Fruit fly (Drosophila melanogaster): ENCODE results near the gene CG6999.

Gene CG6999

dm6 chrX:9122492-9122891 lies 34.3 kb downstream of the CG6999 start:
- TF ChIP-seq noc (tag; optimal IDR thresholded peaks at IDR 0.05), result no peak

- TF ChIP-seq noc (tag; optimal IDR thresholded peaks at IDR 0.05), result no peak
These were observed 39.3 kb downstream of the CG6999 start for dm6 chrX:9127264-9128011.

- TF ChIP-seq noc (tag; optimal IDR thresholded peaks at IDR 0.05), result no peak
These were observed 39.8 kb downstream of the CG6999 start for dm6 chrX:9128012-9128280.

- no peak for TF ChIP-seq noc (tag; optimal IDR thresholded peaks at IDR 0.05)
These were observed 41.3 kb downstream of the CG6999 start for dm6 chrX:9129436-9129835.

- no peak for TF ChIP-seq noc (tag; optimal IDR thresholded peaks at IDR 0.05)
These were observed 42.1 kb downstream of the CG6999 start for dm6 chrX:9130243-9130642.

- no peak for TF ChIP-seq noc (tag; optimal IDR thresholded peaks at IDR 0.05)
These were observed 43.4 kb downstream of the CG6999 start for dm6 chrX:9131523-9131922.

dm6 chrX:9132589-9133237 lies 44.5 kb downstream of the CG6999 start:
- TF ChIP-seq noc (tag; optimal IDR thresholded peaks at IDR 0.05), result no peak

dm6 chrX:9133577-9134240 lies 45.5 kb downstream of the CG6999 start:
- no peak for TF ChIP-seq noc (tag; optimal IDR thresholded peaks at IDR 0.05)

- TF ChIP-seq noc (tag; optimal IDR thresholded peaks at IDR 0.05), result no peak
These were observed 46.2 kb downstream of the CG6999 start for dm6 chrX:9134241-9134849.

- no peak for TF ChIP-seq noc (tag; optimal IDR thresholded peaks at IDR 0.05)
These were observed 46.8 kb downstream of the CG6999 start, which contains the start of gene fend for dm6 chrX:9134922-9135453. fend (minus strand) TSS chrX:9135099.

- no peak for TF ChIP-seq noc (tag; optimal IDR thresholded peaks at IDR 0.05)
These were observed 48.8 kb downstream of the CG6999 start for dm6 chrX:9136776-9137550.

Data from whole organism, larva.